Worm (Caenorhabditis elegans) whole organism, mixed stage, embryonic: ENCODE results near the gene R07E5.4.

Experiments used
- nhr-237 ChIP-seq: fragments of 150-350 bp; optimal IDR thresholded peaks from 2 replicates; lab custom pipeline; 2014; ENCODE audit warnings: missing biosample characterization, missing genetic modification characterization
- pha-4 ChIP-seq: fragments of 150-350 bp; optimal IDR thresholded peaks from 2 replicates; lab custom pipeline; 2018; ENCODE audit warnings: missing biosample characterization, missing genetic modification reagents, missing genetic modification characterization
- snpc-4 ChIP-seq: fragments of 150-350 bp; optimal IDR thresholded peaks from 2 replicates; lab custom pipeline; 2014; ENCODE audit warnings: missing biosample characterization, missing genetic modification characterization
- unc-39 ChIP-seq: fragments of 150-350 bp; optimal IDR thresholded peaks from 2 replicates; lab custom pipeline; 2014; ENCODE audit warnings: missing biosample characterization, missing genetic modification characterization
- unc-62 ChIP-seq: fragments of 150-350 bp; optimal IDR thresholded peaks from 2 replicates; lab custom pipeline; 2014; ENCODE audit warnings: missing biosample characterization, missing genetic modification reagents, missing genetic modification characterization
- ztf-11 ChIP-seq: fragments of 150-350 bp; optimal IDR thresholded peaks from 2 replicates; lab custom pipeline; 2014; ENCODE audit warnings: missing biosample characterization, missing genetic modification characterization

DNA sequence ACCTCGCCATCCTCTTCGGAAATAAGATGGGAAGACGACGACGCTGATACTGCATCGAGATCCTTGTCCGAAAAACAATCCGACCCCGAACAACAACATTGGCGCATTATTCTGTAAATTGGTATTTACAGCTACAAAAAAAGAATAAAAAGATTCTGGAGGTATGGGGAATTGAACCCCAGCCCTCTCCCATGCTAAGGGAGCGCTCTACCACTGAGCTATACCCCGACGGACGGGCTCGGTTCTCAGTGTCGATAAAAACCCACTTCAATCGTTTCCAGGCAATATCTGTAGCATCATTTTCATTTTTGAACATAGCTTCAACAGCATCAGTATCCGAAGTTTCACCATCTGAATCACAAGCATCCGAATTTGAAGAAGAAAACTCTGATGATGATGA, 34.2 kb downstream of the R07E5.4 start:
- TF ChIP-seq unc-62 (GFP tag; lab: Kevin White, UChicago) (no peak), ztf-11 (tag; lab: Kevin White, UChicago) (no peak), pha-4 (tag; lab: Kevin White, UChicago) (no peak), snpc-4 (tag; lab: Kevin White, UChicago) (no peak), unc-39 (tag; lab: Kevin White, UChicago) (no peak), nhr-237 (tag; lab: Kevin White, UChicago) (no peak)
